Worm (Caenorhabditis elegans): Measurements from ENCODE around the gene F13A2.4.

The F13A2.4 gene

ce11 chrV:4400118-4400517, at the start of gene F13A2.4:
Gene F13A2.4, minus strand, starts transcription at chrV:4400218.
- no peak for TF ChIP-seq unc-62 (GFP tag; optimal IDR thresholded peaks at IDR 0.05)

ce11 chrV:4447637-4448036, 47.6 kb upstream of the F13A2.4 start:
- TF ChIP-seq unc-62 (GFP tag; optimal IDR thresholded peaks at IDR 0.05): no peak

ce11 chrV:4442749-4443381, 42.8 kb upstream of the F13A2.4 start, which contains the start of gene rft-1:
Gene rft-1, minus strand, starts transcription at chrV:4443223.
- no peak for TF ChIP-seq unc-62 (GFP tag; optimal IDR thresholded peaks at IDR 0.05)

- TF ChIP-seq unc-62 (GFP tag; optimal IDR thresholded peaks at IDR 0.05): no peak
Observed at ce11 chrV:4437215-4437614, 37.2 kb upstream of the F13A2.4 start.

- TF ChIP-seq unc-62 (GFP tag; optimal IDR thresholded peaks at IDR 0.05): no peak
Observed at ce11 chrV:4435411-4435981, 35.5 kb upstream of the F13A2.4 start, which contains the start of gene Y47D7A.13. Gene Y47D7A.13, minus strand, starts transcription at chrV:4435927.

- no peak for TF ChIP-seq unc-62 (GFP tag; optimal IDR thresholded peaks at IDR 0.05)
Observed at ce11 chrV:4432783-4433237, 32.8 kb upstream of the F13A2.4 start, which contains the start of gene Y47D7A.15. Gene Y47D7A.15, minus strand, starts transcription at chrV:4433187.

ce11 chrV:4429576-4429975, 29.6 kb upstream of the F13A2.4 start, which contains the start of gene Y47D7A.12:
Gene Y47D7A.12, minus strand, starts transcription at chrV:4429676.
- no peak for TF ChIP-seq unc-62 (GFP tag; optimal IDR thresholded peaks at IDR 0.05)

ce11 chrV:4428202-4428601, 28.2 kb upstream of the F13A2.4 start, which contains the start of gene Y47D7A.11:
Gene Y47D7A.11, minus strand, starts transcription at chrV:4428302.
- no peak for TF ChIP-seq unc-62 (GFP tag; optimal IDR thresholded peaks at IDR 0.05)

ce11 chrV:4423860-4424401, 23.9 kb upstream of the F13A2.4 start, which contains the start of the genes Y47D7A.9 and Y47D7A.19:
Gene Y47D7A.9, minus strand, starts transcription at chrV:4423960.
Gene Y47D7A.19, plus strand, starts transcription at chrV:4424351.
- no peak for TF ChIP-seq unc-62 (GFP tag; optimal IDR thresholded peaks at IDR 0.05)

- no peak for TF ChIP-seq unc-62 (GFP tag; optimal IDR thresholded peaks at IDR 0.05)
Observed at ce11 chrV:4423087-4423486, 23.1 kb upstream of the F13A2.4 start.

ce11 chrV:4422127-4422526, 22.1 kb upstream of the F13A2.4 start, which contains the start of gene skr-7:
Gene skr-7, plus strand, starts transcription at chrV:4422427.
- TF ChIP-seq unc-62 (GFP tag; optimal IDR thresholded peaks at IDR 0.05): no peak

- no peak for TF ChIP-seq unc-62 (GFP tag; optimal IDR thresholded peaks at IDR 0.05)
Observed at ce11 chrV:4421475-4421874, 21.5 kb upstream of the F13A2.4 start, which contains the start of gene skr-14. Gene skr-14, minus strand, starts transcription at chrV:4421575.

ce11 chrV:4419767-4420322, 19.8 kb upstream of the F13A2.4 start, which contains the start of the genes Y47D7A.7 and Y47D7A.2:
Gene Y47D7A.7, minus strand, starts transcription at chrV:4419867.
Gene Y47D7A.2, plus strand, starts transcription at chrV:4420272.
- TF ChIP-seq unc-62 (GFP tag; optimal IDR thresholded peaks at IDR 0.05): no peak

ce11 chrV:4418116-4418515, 18.1 kb upstream of the F13A2.4 start, which contains the start of gene Y47D7A.6:
Gene Y47D7A.6, minus strand, starts transcription at chrV:4418216.
- no peak for TF ChIP-seq unc-62 (GFP tag; optimal IDR thresholded peaks at IDR 0.05)

- TF ChIP-seq unc-62 (GFP tag; optimal IDR thresholded peaks at IDR 0.05): no peak
Observed at ce11 chrV:4416710-4417109, 16.7 kb upstream of the F13A2.4 start, which contains the start of gene Y47D7A.18. Gene Y47D7A.18, minus strand, starts transcription at chrV:4416810.

ce11 chrV:4414613-4415071, 14.6 kb upstream of the F13A2.4 start, which contains the start of gene grl-5:
Gene grl-5, minus strand, starts transcription at chrV:4414663.
- TF ChIP-seq unc-62 (GFP tag; optimal IDR thresholded peaks at IDR 0.05): no peak

All from whole organism, dauer.